Worm (Caenorhabditis elegans) whole organism, young adult: Measurements from ENCODE around the gene srd-38.

Experiments
- D2030.7 ChIP-seq: fragments of 200-800 bp; sonication (Bioruptor generic); IDR thresholded peaks from 2 replicates; pipeline ENCODE4 v1.3.6; 2022; ENCODE audit warnings: missing genetic modification reagents, missing genetic modification characterization, missing compliant biosample characterization
- F22D6.2 ChIP-seq: sonication (generic microtip); optimal IDR thresholded peaks from 2 replicates; lab custom pipeline; 2016; ENCODE audit warnings: mild to moderate bottlenecking, missing genetic modification characterization, missing compliant biosample characterization
- F23B12.7 ChIP-seq: sonication (generic microtip); optimal IDR thresholded peaks from 2 replicates; lab custom pipeline; 2017; ENCODE audit warnings: missing genetic modification characterization, mild to moderate bottlenecking, missing compliant biosample characterization, antibody characterized with exemption, moderate library complexity; ENCODE audit not compliant: insufficient read depth
- F39B2.1 ChIP-seq: fragments of 200-800 bp; sonication (Bioruptor generic); IDR thresholded peaks from 2 replicates; pipeline ENCODE4 v1.3.6; 2022; ENCODE audit warnings: missing genetic modification reagents, missing genetic modification characterization, missing compliant biosample characterization
- F49E8.2 ChIP-seq: sonication (generic microtip); optimal IDR thresholded peaks from 3 replicates; lab custom pipeline; 2017; ENCODE audit warnings: missing genetic modification characterization, mild to moderate bottlenecking, missing compliant biosample characterization, antibody characterized with exemption, moderate library complexity; ENCODE audit not compliant: insufficient read depth
- F52B5.7 ChIP-seq: sonication (generic microtip); optimal IDR thresholded peaks from 2 replicates; lab custom pipeline; 2016; ENCODE audit warnings: mild to moderate bottlenecking, missing genetic modification characterization, missing compliant biosample characterization
- K11D2.4 ChIP-seq: fragments of 200-800 bp; sonication (Bioruptor generic); IDR thresholded peaks from 2 replicates; pipeline ENCODE4 v1.3.6; 2022; ENCODE audit warnings: missing genetic modification reagents, missing genetic modification characterization, missing compliant biosample characterization
- K12H6.12 ChIP-seq: fragments of 200-800 bp; sonication (Bioruptor generic); optimal IDR thresholded peaks from 2 replicates; lab custom pipeline; 2018; ENCODE audit warnings: mild to moderate bottlenecking, missing genetic modification characterization, missing compliant biosample characterization
- T07F8.4 ChIP-seq: sonication (generic microtip); optimal IDR thresholded peaks from 2 replicates; lab custom pipeline; 2016; ENCODE audit warnings: mild to moderate bottlenecking, missing genetic modification characterization, moderate library complexity, missing compliant biosample characterization
- T26A5.8 ChIP-seq: sonication (generic microtip); optimal IDR thresholded peaks from 2 replicates; lab custom pipeline; 2016; ENCODE audit warnings: missing genetic modification characterization, missing compliant biosample characterization
- Y67H2A.10 ChIP-seq: fragments of 200-800 bp; sonication (Bioruptor generic); conservative IDR thresholded peaks from 2 replicates; pipeline ENCODE4 v1.3.6; 2022; ENCODE audit warnings: missing genetic modification reagents, missing genetic modification characterization, missing compliant biosample characterization
- ZK185.1 ChIP-seq: sonication (generic microtip); optimal IDR thresholded peaks from 2 replicates; lab custom pipeline; 2016; ENCODE audit warnings: mild to moderate bottlenecking, missing genetic modification characterization, missing compliant biosample characterization; ENCODE audit not compliant: poor library complexity, severe bottlenecking
- aptf-2 ChIP-seq: fragments of 200-800 bp; sonication (Bioruptor generic); conservative IDR thresholded peaks from 2 replicates; pipeline ENCODE4 v1.3.6; 2022; ENCODE audit warnings: missing genetic modification reagents, missing genetic modification characterization, missing compliant biosample characterization
- atf-7 ChIP-seq: sonication (generic microtip); optimal IDR thresholded peaks from 2 replicates; lab custom pipeline; 2017; ENCODE audit warnings: mild to moderate bottlenecking, missing genetic modification characterization, missing compliant biosample characterization
- athp-1 ChIP-seq: sonication (generic microtip); optimal IDR thresholded peaks from 2 replicates; lab custom pipeline; 2017; ENCODE audit warnings: mild to moderate bottlenecking, missing genetic modification characterization, missing compliant biosample characterization
- attf-5 ChIP-seq: fragments of 200-800 bp; sonication (Bioruptor generic); optimal IDR thresholded peaks from 2 replicates; lab custom pipeline; 2018; ENCODE audit warnings: mild to moderate bottlenecking, missing genetic modification characterization, missing compliant biosample characterization
- cebp-1 ChIP-seq, 2 experiments: fragments of 200-800 bp in 1 of 2; sonication (Bioruptor generic) in 1 of 2; sonication (generic microtip) in 1 of 2; IDR thresholded peaks in 1 of 2; optimal IDR thresholded peaks in 1 of 2; 2 replicates each; pipeline versions ENCODE4 v1.3.6 to Lab custom; 2017 to 2022; ENCODE audit warnings: missing compliant biosample characterization in 2 of 2, missing genetic modification characterization in 2 of 2, mild to moderate bottlenecking in 1 of 2, missing genetic modification reagents in 1 of 2, moderate library complexity in 1 of 2
- cebp-2 ChIP-seq: fragments of 200-800 bp; sonication (Bioruptor generic); IDR thresholded peaks from 2 replicates; pipeline ENCODE4 v1.3.6; 2022; ENCODE audit warnings: missing genetic modification characterization, missing compliant biosample characterization
- ceh-27 ChIP-seq: fragments of 200-800 bp; sonication (Bioruptor generic); optimal IDR thresholded peaks from 2 replicates; lab custom pipeline; 2018; ENCODE audit warnings: mild to moderate bottlenecking, missing genetic modification characterization, moderate library complexity, missing compliant biosample characterization
- ceh-40 ChIP-seq: fragments of 200-800 bp; sonication (Bioruptor generic); IDR thresholded peaks from 2 replicates; pipeline ENCODE4 v1.3.6; 2022; ENCODE audit warnings: missing genetic modification characterization, missing compliant biosample characterization
- ceh-91 ChIP-seq: fragments of 200-800 bp; sonication (Bioruptor generic); IDR thresholded peaks from 2 replicates; pipeline ENCODE4 v1.3.6; 2022; ENCODE audit warnings: missing genetic modification reagents, missing genetic modification characterization, missing compliant biosample characterization
- chd-7 ChIP-seq: sonication (generic microtip); optimal IDR thresholded peaks from 2 replicates; lab custom pipeline; 2016; ENCODE audit warnings: mild to moderate bottlenecking, missing genetic modification characterization, moderate library complexity, missing compliant biosample characterization
- dox-1 ChIP-seq: fragments of 200-800 bp; sonication (Bioruptor generic); IDR thresholded peaks from 2 replicates; pipeline ENCODE4 v1.3.6; 2022; ENCODE audit warnings: missing genetic modification reagents, missing genetic modification characterization, missing compliant biosample characterization
- dpl-1 ChIP-seq: fragments of 150-350 bp; optimal IDR thresholded peaks from 2 replicates; lab custom pipeline; 2014; ENCODE audit warnings: missing biosample characterization, missing genetic modification reagents, missing genetic modification characterization
- ekl-4 ChIP-seq: fragments of 200-800 bp; sonication (Bioruptor generic); IDR thresholded peaks from 2 replicates; pipeline ENCODE4 v1.3.6; 2022; ENCODE audit warnings: missing genetic modification reagents, missing genetic modification characterization, missing compliant biosample characterization
- hlh-26 ChIP-seq: fragments of 200-800 bp; sonication (Bioruptor generic); conservative IDR thresholded peaks from 2 replicates; pipeline ENCODE4 v1.3.6; 2022; ENCODE audit warnings: missing genetic modification reagents, missing genetic modification characterization, missing compliant biosample characterization
- hmg-1.2 ChIP-seq: fragments of 200-800 bp; sonication (Bioruptor generic); IDR thresholded peaks from 2 replicates; pipeline ENCODE4 v1.3.6; 2022; ENCODE audit warnings: missing genetic modification reagents, missing genetic modification characterization, missing compliant biosample characterization
- lin-40 ChIP-seq: sonication (generic microtip); optimal IDR thresholded peaks from 2 replicates; lab custom pipeline; 2016; ENCODE audit warnings: missing genetic modification characterization, mild to moderate bottlenecking, missing compliant biosample characterization, missing genotype, missing genetic modification reagents
- lin-54 ChIP-seq: fragments of 200-800 bp; sonication (Bioruptor generic); optimal IDR thresholded peaks from 2 replicates; lab custom pipeline; 2018; ENCODE audit warnings: mild to moderate bottlenecking, missing genetic modification characterization, missing compliant biosample characterization
- lsy-27 ChIP-seq: sonication (generic microtip); optimal IDR thresholded peaks from 2 replicates; lab custom pipeline; 2017; ENCODE audit warnings: missing genetic modification characterization, mild to moderate bottlenecking, missing compliant biosample characterization, antibody characterized with exemption, missing genotype, borderline replicate concordance; ENCODE audit not compliant: insufficient read depth
- madf-3 ChIP-seq: fragments of 200-800 bp; sonication (Bioruptor generic); IDR thresholded peaks from 2 replicates; pipeline ENCODE4 v1.3.6; 2022; ENCODE audit warnings: missing genetic modification reagents, missing genetic modification characterization, missing compliant biosample characterization
- mcd-1 ChIP-seq: fragments of 200-800 bp; sonication (Bioruptor generic); IDR thresholded peaks from 2 replicates; pipeline ENCODE4 v1.3.6; 2022; ENCODE audit warnings: missing genetic modification reagents, missing genetic modification characterization, missing compliant biosample characterization
- nfya-2 ChIP-seq: fragments of 200-800 bp; sonication (Bioruptor generic); IDR thresholded peaks from 2 replicates; pipeline ENCODE4 v1.3.6; 2022; ENCODE audit warnings: missing genetic modification reagents, missing genetic modification characterization, missing compliant biosample characterization
- nhr-27 ChIP-seq: fragments of 200-800 bp; sonication (Bioruptor generic); optimal IDR thresholded peaks from 2 replicates; lab custom pipeline; 2018; ENCODE audit warnings: mild to moderate bottlenecking, missing genetic modification characterization, moderate library complexity, missing compliant biosample characterization
- nhr-80 ChIP-seq: sonication (generic microtip); optimal IDR thresholded peaks from 2 replicates; lab custom pipeline; 2016; ENCODE audit warnings: missing genetic modification characterization, missing compliant biosample characterization
- rpc-1 ChIP-seq, 2 experiments: fragments of 150-350 bp in 1 of 2; sonication (generic microtip) in 1 of 2; optimal IDR thresholded peaks; 2 replicates each; lab custom pipeline; 2014 to 2018; ENCODE audit warnings: missing biosample characterization in 1 of 2, missing genetic modification characterization in 1 of 2, missing genetic modification reagents in 1 of 2, missing genotype in 1 of 2
- somi-1 ChIP-seq: fragments of 200-800 bp; sonication (Bioruptor generic); optimal IDR thresholded peaks from 2 replicates; lab custom pipeline; 2018; ENCODE audit warnings: mild to moderate bottlenecking, missing genetic modification characterization, missing compliant biosample characterization
- tbp1 ChIP-seq: fragments of 200-800 bp; sonication (Bioruptor generic); optimal IDR thresholded peaks from 2 replicates; lab custom pipeline; 2018; ENCODE audit warnings: mild to moderate bottlenecking, missing genetic modification characterization, missing compliant biosample characterization
- tlf-1 ChIP-seq: fragments of 200-800 bp; sonication (Bioruptor generic); optimal IDR thresholded peaks from 2 replicates; lab custom pipeline; 2018; ENCODE audit warnings: mild to moderate bottlenecking, missing genetic modification characterization, missing compliant biosample characterization
- unc-130 ChIP-seq: sonication (generic microtip); optimal IDR thresholded peaks from 2 replicates; lab custom pipeline; 2016; ENCODE audit warnings: missing genetic modification reagents, missing genetic modification characterization, missing compliant biosample characterization
- unc-62 ChIP-seq: fragments of 150-350 bp; optimal IDR thresholded peaks from 2 replicates; lab custom pipeline; 2014; ENCODE audit warnings: missing biosample characterization, missing genetic modification reagents, missing genetic modification characterization
- ztf-22 ChIP-seq: fragments of 200-800 bp; sonication (Bioruptor generic); optimal IDR thresholded peaks from 2 replicates; lab custom pipeline; 2018; ENCODE audit warnings: mild to moderate bottlenecking, missing genetic modification characterization, moderate library complexity, missing compliant biosample characterization
- ztf-25 ChIP-seq: fragments of 200-800 bp; sonication (Bioruptor generic); IDR thresholded peaks from 2 replicates; pipeline ENCODE4 v1.3.6; 2022; ENCODE audit warnings: missing genetic modification reagents, missing genetic modification characterization, missing compliant biosample characterization
- ztf-26 ChIP-seq: sonication (generic microtip); optimal IDR thresholded peaks from 2 replicates; lab custom pipeline; 2017; ENCODE audit warnings: missing genetic modification characterization, missing compliant biosample characterization

srd-38 gene

DNA sequence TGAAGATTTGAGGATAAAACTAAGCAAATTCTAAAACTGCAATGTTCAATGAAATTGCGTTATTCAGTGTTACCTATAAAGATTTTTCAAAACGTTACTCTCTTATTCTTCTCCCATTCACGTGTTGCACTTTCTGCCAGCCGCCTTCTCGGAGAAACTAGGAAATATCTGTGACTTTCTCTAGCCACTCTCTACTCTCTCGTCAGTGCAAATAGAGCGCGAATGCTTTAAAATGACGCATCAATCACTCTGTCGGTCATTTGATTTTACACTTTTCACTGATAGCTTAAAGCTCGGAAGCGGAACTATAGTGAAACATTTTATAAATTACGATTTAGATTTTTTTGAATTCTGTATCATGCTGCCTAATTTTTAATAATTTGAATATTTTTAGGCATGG lies 37.3 kb downstream of the srd-38 start:
- TF ChIP-seq D2030.7 (GFP tag; lab: Robert Waterston, UW) (no peak), ceh-91 (GFP tag; lab: Robert Waterston, UW) (no peak), dox-1 (GFP tag; lab: Robert Waterston, UW) (0 out of 2 replicates have a peak, but pooled peaks have one; percentile 23), chd-7 (tag; lab: Kevin White, UChicago) (no peak), attf-5 (peak; percentile 62), cebp-2 (GFP tag; lab: Robert Waterston, UW) (no peak), nhr-27 (tag; lab: Kevin White, UChicago) (no peak), lin-40 (peak; percentile 45), T07F8.4 (no peak), T26A5.8 (tag; lab: Kevin White, UChicago) (no peak), mcd-1 (peak; percentile 76), tlf-1 (GFP tag; lab: Kevin White, UChicago) (no peak), lin-54 (GFP tag; lab: Kevin White, UChicago) (no peak), unc-62 (GFP tag; lab: Kevin White, UChicago) (peak; percentile 36), nhr-80 (tag; lab: Kevin White, UChicago) (peak; percentile 63), F49E8.2 (tag; lab: Kevin White, UChicago) (no peak), ZK185.1 (peak; percentile 44), unc-130 (GFP tag; lab: Kevin White, UChicago) (no peak), ztf-26 (tag; lab: Kevin White, UChicago) (no peak), lsy-27 (tag; lab: Kevin White, UChicago) (no peak), ekl-4 (GFP tag; lab: Robert Waterston, UW) (0 out of 2 replicates have a peak, but pooled peaks have one; percentile 13), K11D2.4 (GFP tag; lab: Robert Waterston, UW) (0 out of 2 replicates have a peak, but pooled peaks have one; percentile 32), K12H6.12 (tag; lab: Kevin White, UChicago) (peak; percentile 45), somi-1 (GFP tag; lab: Kevin White, UChicago) (peak; percentile 54), rpc-1 (optimal IDR thresholded peaks at IDR 0.05; lab: Kevin White, UChicago) (no peak), rpc-1 (tag; optimal IDR thresholded peaks at IDR 0.05; lab: Kevin White, UChicago) (no peak), hmg-1.2 (peak; percentile 67), ceh-27 (GFP tag; lab: Kevin White, UChicago) (peak; percentile 14), F39B2.1 (GFP tag; lab: Robert Waterston, UW) (no peak), dpl-1 (GFP tag; lab: Kevin White, UChicago) (no peak), F23B12.7 (tag; lab: Kevin White, UChicago) (peak; percentile 18), athp-1 (no peak), tbp1 (GFP tag; lab: Kevin White, UChicago) (peak; percentile 37), nfya-2 (GFP tag; lab: Robert Waterston, UW) (no peak), atf-7 (tag; lab: Kevin White, UChicago) (peak; percentile 25), F22D6.2 (tag; lab: Kevin White, UChicago) (no peak), cebp-1 (GFP tag; IDR thresholded peaks at IDR 0.05; lab: Robert Waterston, UW) (no peak), cebp-1 (tag; optimal IDR thresholded peaks at IDR 0.05; lab: Kevin White, UChicago) (peak; percentile 52)
- TF ChIP-seq, all 124 proteins: peak for 17

DNA sequence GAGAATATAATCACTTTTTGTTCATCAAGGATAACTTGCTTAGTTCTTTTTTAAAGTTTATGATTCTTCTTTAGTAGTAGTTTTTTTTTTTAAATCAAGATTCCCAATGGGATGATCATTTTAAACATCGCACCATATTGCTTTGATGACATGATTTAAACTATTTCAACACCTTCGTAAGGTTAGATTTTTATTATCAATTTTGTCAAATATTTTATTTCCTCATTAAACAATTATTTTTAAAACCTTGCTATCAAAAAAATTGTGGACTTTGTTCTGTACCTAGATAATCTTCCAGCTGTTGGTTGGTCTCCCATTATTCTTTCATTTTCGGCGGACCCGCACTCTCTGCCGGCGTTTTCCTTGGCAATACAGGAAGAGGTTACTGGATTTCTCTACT lies 39.8 kb downstream of the srd-38 start, which contains the start of gene sir-2.3:
TSS of gene sir-2.3 (plus strand) at position 301 of the 400 bp plus-strand sequence.
- TF ChIP-seq ztf-22 (GFP tag; lab: Kevin White, UChicago): no peak
- TF ChIP-seq madf-3: no peak
- no peak for TF ChIP-seq F52B5.7
- no peak for TF ChIP-seq ceh-91 (GFP tag; lab: Robert Waterston, UW)
- no peak for TF ChIP-seq Y67H2A.10 (GFP tag; lab: Robert Waterston, UW)
- TF ChIP-seq hlh-26 (GFP tag; lab: Robert Waterston, UW): no peak
- no peak for TF ChIP-seq aptf-2
- TF ChIP-seq ztf-25 (GFP tag; lab: Robert Waterston, UW): no peak
- no peak for TF ChIP-seq ceh-40
